Worm (Caenorhabditis elegans) whole organism, young adult: ENCODE results near the gene F48C5.2.

Experiments used
- F57A8.1 ChIP-seq: fragments of 200-800 bp; sonication (Bioruptor generic); optimal IDR thresholded peaks from 2 replicates; lab custom pipeline; 2018; ENCODE audit warnings: mild to moderate bottlenecking, missing genetic modification characterization, moderate library complexity, missing compliant biosample characterization
- ZK185.1 ChIP-seq: sonication (generic microtip); optimal IDR thresholded peaks from 2 replicates; lab custom pipeline; 2016; ENCODE audit warnings: mild to moderate bottlenecking, missing genetic modification characterization, missing compliant biosample characterization; ENCODE audit not compliant: poor library complexity, severe bottlenecking
- ama-1 ChIP-seq, 3 experiments: fragments of 150-350 bp in 1 of 3; sonication (generic microtip) in 2 of 3; optimal IDR thresholded peaks; 2 replicates each; lab custom pipeline; 2014 to 2018; ENCODE audit warnings: missing biosample characterization in 2 of 3, missing genetic modification characterization in 2 of 3, missing genetic modification reagents in 2 of 3
- ceh-91 ChIP-seq: fragments of 200-800 bp; sonication (Bioruptor generic); IDR thresholded peaks from 2 replicates; pipeline ENCODE4 v1.3.6; 2022; ENCODE audit warnings: missing genetic modification reagents, missing genetic modification characterization, missing compliant biosample characterization
- dpff-1 ChIP-seq: sonication (generic microtip); optimal IDR thresholded peaks from 2 replicates; lab custom pipeline; 2017; ENCODE audit warnings: mild to moderate bottlenecking, missing genetic modification characterization, missing compliant biosample characterization
- egl-44 ChIP-seq: fragments of 200-800 bp; sonication (Bioruptor generic); IDR thresholded peaks from 2 replicates; pipeline ENCODE4 v1.3.6; 2022; ENCODE audit warnings: missing genetic modification reagents, missing genetic modification characterization, missing compliant biosample characterization
- him-1 ChIP-seq: sonication (generic microtip); optimal IDR thresholded peaks from 2 replicates; lab custom pipeline; 2016; ENCODE audit warnings: missing genotype, missing genetic modification reagents, missing genetic modification characterization, missing compliant biosample characterization
- hsf-1 ChIP-seq: fragments of 200-800 bp; sonication (Bioruptor generic); IDR thresholded peaks from 2 replicates; pipeline ENCODE4 v1.3.6; 2022; ENCODE audit warnings: missing genetic modification reagents, missing genetic modification characterization, missing compliant biosample characterization
- nhr-90 ChIP-seq: sonication (generic microtip); optimal IDR thresholded peaks from 2 replicates; lab custom pipeline; 2016; ENCODE audit warnings: missing genotype, mild to moderate bottlenecking, missing genetic modification characterization, missing compliant biosample characterization
- sea-2 ChIP-seq: fragments of 200-800 bp; sonication (Bioruptor generic); IDR thresholded peaks from 2 replicates; pipeline ENCODE4 v1.3.6; 2022; ENCODE audit warnings: missing genetic modification characterization, missing compliant biosample characterization
- snpc-3.4 ChIP-seq: sonication (generic microtip); optimal IDR thresholded peaks from 2 replicates; lab custom pipeline; 2017; ENCODE audit warnings: missing genetic modification characterization, mild to moderate bottlenecking, missing compliant biosample characterization, antibody characterized with exemption, moderate library complexity, missing genotype, missing genetic modification reagents
- sptf-2 ChIP-seq: fragments of 200-800 bp; sonication (Bioruptor generic); optimal IDR thresholded peaks from 2 replicates; lab custom pipeline; 2018; ENCODE audit warnings: mild to moderate bottlenecking, missing genetic modification characterization, missing compliant biosample characterization

- TF ChIP-seq hsf-1 (GFP tag; lab: Robert Waterston, UW) = no peak
- TF ChIP-seq him-1 (tag; lab: Kevin White, UChicago) = no peak
- TF ChIP-seq ceh-91 (GFP tag; lab: Robert Waterston, UW) = no peak
- no peak for TF ChIP-seq sea-2 (GFP tag; lab: Robert Waterston, UW)
- no peak for TF ChIP-seq snpc-3.4 (tag; lab: Kevin White, UChicago)
- no peak for TF ChIP-seq sptf-2 (GFP tag; lab: Kevin White, UChicago)
- no peak for TF ChIP-seq nhr-90 (tag; lab: Kevin White, UChicago)
- TF ChIP-seq F57A8.1 = no peak
- TF ChIP-seq ama-1 (optimal IDR thresholded peaks at IDR 0.05; lab: Kevin White, UChicago) = no peak
- TF ChIP-seq ama-1 (GFP tag; optimal IDR thresholded peaks at IDR 0.05; lab: Kevin White, UChicago) = no peak
- no peak for TF ChIP-seq egl-44 (GFP tag; lab: Robert Waterston, UW)
- no peak for TF ChIP-seq ZK185.1 (tag; lab: Kevin White, UChicago)
- no peak for TF ChIP-seq dpff-1
Observed at ce11 chrX:11472407-11472806, 18.3 kb upstream of the F48C5.2 start.
